Fruit fly (Drosophila melanogaster): ENCODE data around the gene CG18170.

Gene CG18170

dm6 chr3L:1602064-1602832, 506 bp upstream of the CG18170 start, which contains the start of gene CG12104 (continued):
- TF ChIP-seq pnt (GFP tag; optimal IDR thresholded peaks at IDR 0.05) = no peak
- TF ChIP-seq Scr (GFP tag; IDR thresholded peaks at IDR 0.05; ENCODE audit: partially characterized antibody) = peak; percentile 21; the same call in 1 of the 2 replicates
- peak; percentile 40 for TF ChIP-seq cwo (GFP tag; optimal IDR thresholded peaks at IDR 0.05)
- TF ChIP-seq Jarid2 (GFP tag; optimal IDR thresholded peaks at IDR 0.05) = no peak
- no peak for TF ChIP-seq Hr78 (GFP tag; optimal IDR thresholded peaks at IDR 0.05)
- TF ChIP-seq ap (GFP tag; IDR thresholded peaks at IDR 0.05) = no peak
- TF ChIP-seq Hmr (GFP tag; optimal IDR thresholded peaks at IDR 0.05) = peak; percentile 51
- no peak for TF ChIP-seq CG7745 (tag; optimal IDR thresholded peaks at IDR 0.05)
- no peak for TF ChIP-seq eve (GFP tag; optimal IDR thresholded peaks at IDR 0.05)
- TF ChIP-seq Bteb2 (GFP tag; optimal IDR thresholded peaks at IDR 0.05) = no peak
- TF ChIP-seq danr (GFP tag; IDR thresholded peaks at IDR 0.05) = no peak
- no peak for TF ChIP-seq NC2β (GFP tag; optimal IDR thresholded peaks at IDR 0.05)
- TF ChIP-seq CG4820 (GFP tag; optimal IDR thresholded peaks at IDR 0.05) = no peak
- 0 out of 2 replicates have a peak, but pooled peaks have one; percentile 6 for TF ChIP-seq nerfin-2 (GFP tag; IDR thresholded peaks at IDR 0.05; ENCODE audit: partially characterized antibody)
- TF ChIP-seq CG16815 (GFP tag; optimal IDR thresholded peaks at IDR 0.05) = no peak
- no peak for TF ChIP-seq wor (GFP tag; IDR thresholded peaks at IDR 0.05)
- TF ChIP-seq gro (GFP tag; optimal IDR thresholded peaks at IDR 0.05) = no peak
- TF ChIP-seq CG16863 (GFP tag; optimal IDR thresholded peaks at IDR 0.05) = no peak
- TF ChIP-seq Hr51 (GFP tag; optimal IDR thresholded peaks at IDR 0.05) = no peak
- TF ChIP-seq CG6272 (GFP tag; IDR thresholded peaks at IDR 0.05) = no peak
- TF ChIP-seq Chrac-16 (GFP tag; optimal IDR thresholded peaks at IDR 0.05) = no peak
- TF ChIP-seq CG3407 (GFP tag; optimal IDR thresholded peaks at IDR 0.05) = peak; percentile 23
- TF ChIP-seq CG30403 (GFP tag; optimal IDR thresholded peaks at IDR 0.05) = no peak
- no peak for TF ChIP-seq CG4424 (GFP tag; optimal IDR thresholded peaks at IDR 0.05)
- no peak for TF ChIP-seq tll (GFP tag; optimal IDR thresholded peaks at IDR 0.05)
- no peak for TF ChIP-seq CG14050 (GFP tag; IDR thresholded peaks at IDR 0.05)
- TF ChIP-seq scrt (GFP tag; optimal IDR thresholded peaks at IDR 0.05) = no peak
- TF ChIP-seq dati (GFP tag; IDR thresholded peaks at IDR 0.05) = no peak
- TF ChIP-seq CG1233 (GFP tag; optimal IDR thresholded peaks at IDR 0.05) = peak; percentile 38
- TF ChIP-seq bigmax (GFP tag; optimal IDR thresholded peaks at IDR 0.05) = no peak
- no peak for TF ChIP-seq schlank (tag; optimal IDR thresholded peaks at IDR 0.05)
- no peak for TF ChIP-seq bowl (GFP tag; IDR thresholded peaks at IDR 0.05)
- TF ChIP-seq h (optimal IDR thresholded peaks at IDR 0.05) = no peak
- TF ChIP-seq CG1832 (GFP tag; optimal IDR thresholded peaks at IDR 0.05) = no peak
- peak; percentile 53 for TF ChIP-seq trem (tag; optimal IDR thresholded peaks at IDR 0.05)
- no peak for TF ChIP-seq br (optimal IDR thresholded peaks at IDR 0.05)
- peak; percentile 91 for TF ChIP-seq sug (tag; optimal IDR thresholded peaks at IDR 0.05)
- TF ChIP-seq usp (GFP tag; optimal IDR thresholded peaks at IDR 0.05) = no peak
- no peak for TF ChIP-seq CG7372 (GFP tag; IDR thresholded peaks at IDR 0.05)
- TF ChIP-seq MBD-R2 (GFP tag; IDR thresholded peaks at IDR 0.05) = peak; percentile 75
- TF ChIP-seq CG8089 (GFP tag; optimal IDR thresholded peaks at IDR 0.05) = no peak
- no peak for TF ChIP-seq fd3F (GFP tag; optimal IDR thresholded peaks at IDR 0.05)
- TF ChIP-seq MESR4 (GFP tag; optimal IDR thresholded peaks at IDR 0.05) = peak; percentile 62
- no peak for TF ChIP-seq CG43689 (GFP tag; IDR thresholded peaks at IDR 0.05)
- TF ChIP-seq CG9727 (GFP tag; optimal IDR thresholded peaks at IDR 0.05) = peak; percentile 42
- TF ChIP-seq toy (GFP tag; IDR thresholded peaks at IDR 0.05) = no peak
- no peak for TF ChIP-seq CG6791 (GFP tag; IDR thresholded peaks at IDR 0.05; ENCODE audit: partially characterized antibody)
- TF ChIP-seq croc (GFP tag; conservative IDR thresholded peaks at IDR 0.05) = no peak
- peak; percentile 68; the same call in 1 of the 3 replicates for TF ChIP-seq CG2199 (GFP tag; IDR thresholded peaks at IDR 0.05)
- peak; percentile 16 for TF ChIP-seq CG18262 (tag; optimal IDR thresholded peaks at IDR 0.05)

All from whole organism, embryonic.